Comparison of ENCODE assay signal across 2 fruit fly cellular contexts in genomic region chr3L:995685-996084, dm6.
A peak's percentile ranks its signal among the peaks of the same experiment; 100 is the strongest.
TF ChIP-seq lines count a peak whose summit lies in the region.

No protein-coding gene starts in this region.

- no peak for TF ChIP-seq CTCF in whole organism, embryonic (GFP tag; optimal IDR thresholded peaks at IDR 0.05; lab: Kevin White, UChicago)

TF ChIP-seq in whole organism, adult, 20 proteins besides CTCF, POLR2A, EP300 and RAD21:
- TF ChIP-seq toe (GFP tag; optimal IDR thresholded peaks at IDR 0.05; lab: Kevin White, UChicago), result no peak
- TF ChIP-seq CG11617 (GFP tag; optimal IDR thresholded peaks at IDR 0.05; lab: Kevin White, UChicago), result no peak
- TF ChIP-seq CG7101 (tag; optimal IDR thresholded peaks at IDR 0.05; lab: Kevin White, UChicago), result no peak
- no peak for TF ChIP-seq Crg-1 (GFP tag; optimal IDR thresholded peaks at IDR 0.05; lab: Kevin White, UChicago)
- no peak for TF ChIP-seq CG5204 (GFP tag; optimal IDR thresholded peaks at IDR 0.05; lab: Kevin White, UChicago)
- TF ChIP-seq cnc (optimal IDR thresholded peaks at IDR 0.05; lab: Kevin White, UChicago), result no peak
- TF ChIP-seq CG14711 (tag; optimal IDR thresholded peaks at IDR 0.05; lab: Kevin White, UChicago), result peak; percentile 95

TF ChIP-seq in whole organism, embryonic, 481 proteins besides CTCF, POLR2A, EP300 and RAD21:
- TF ChIP-seq grau (tag; optimal IDR thresholded peaks at IDR 0.05; lab: Kevin White, UChicago) (no peak), CG10565 (GFP tag; optimal IDR thresholded peaks at IDR 0.05; lab: Kevin White, UChicago) (no peak), fd102C (GFP tag; optimal IDR thresholded peaks at IDR 0.05; lab: Kevin White, UChicago) (no peak), BtbVII (GFP tag; optimal IDR thresholded peaks at IDR 0.05; lab: Kevin White, UChicago) (no peak), CG2889 (GFP tag; IDR thresholded peaks at IDR 0.05; lab: Robert Waterston, UW) (no peak), Ets65A (GFP tag; lab: Kevin White, UChicago) (no peak), zf30C (GFP tag; optimal IDR thresholded peaks at IDR 0.05; lab: Kevin White, UChicago) (no peak), CG17385 (GFP tag; optimal IDR thresholded peaks at IDR 0.05; lab: Kevin White, UChicago) (peak; percentile 83), Myb (GFP tag; optimal IDR thresholded peaks at IDR 0.05; lab: Kevin White, UChicago) (peak; percentile 58), prd (optimal IDR thresholded peaks at IDR 0.05; lab: Kevin White, UChicago) (no peak), prd (GFP tag; IDR thresholded peaks at IDR 0.05; lab: Robert Waterston, UW) (no peak), CG9876 (GFP tag; optimal IDR thresholded peaks at IDR 0.05; lab: Kevin White, UChicago) (no peak), Dfd (GFP tag; optimal IDR thresholded peaks at IDR 0.05; lab: Kevin White, UChicago) (no peak), Xbp1 (GFP tag; optimal IDR thresholded peaks at IDR 0.05; lab: Kevin White, UChicago) (no peak), gfzf (GFP tag; optimal IDR thresholded peaks at IDR 0.05; lab: Kevin White, UChicago) (no peak), CG34224 (GFP tag; IDR thresholded peaks at IDR 0.05; lab: Robert Waterston, UW; ENCODE audit: partially characterized antibody) (no peak), fru (optimal IDR thresholded peaks at IDR 0.05; lab: Kevin White, UChicago) (no peak), Dek (tag; optimal IDR thresholded peaks at IDR 0.05; lab: Kevin White, UChicago) (no peak), Scr (GFP tag; IDR thresholded peaks at IDR 0.05; lab: Robert Waterston, UW; ENCODE audit: partially characterized antibody) (no peak), run (tag; optimal IDR thresholded peaks at IDR 0.05; lab: Kevin White, UChicago) (no peak), Dp (GFP tag; optimal IDR thresholded peaks at IDR 0.05; lab: Kevin White, UChicago) (peak; percentile 90), row (GFP tag; IDR thresholded peaks at IDR 0.05; lab: Robert Waterston, UW) (no peak), her (GFP tag; optimal IDR thresholded peaks at IDR 0.05; lab: Kevin White, UChicago) (no peak), E2f2 (GFP tag; IDR thresholded peaks at IDR 0.05; lab: Robert Waterston, UW) (peak; percentile 95), pzg (GFP tag; optimal IDR thresholded peaks at IDR 0.05; lab: Kevin White, UChicago) (peak; percentile 39), ewg (GFP tag; optimal IDR thresholded peaks at IDR 0.05; lab: Kevin White, UChicago) (no peak), p53 (GFP tag; optimal IDR thresholded peaks at IDR 0.05; lab: Kevin White, UChicago) (no peak)
TF ChIP-seq in whole organism, embryonic: peak in this region for 5.
